Fruit fly (Drosophila melanogaster) whole organism, embryonic: ENCODE results near the gene Tsp2A.

Experiments
- ATbp ChIP-seq: fragments of 200-800 bp; sonication (Bioruptor generic); optimal IDR thresholded peaks from 2 replicates; lab custom pipeline; 2017; ENCODE audit warnings: missing biosample characterization, mild to moderate bottlenecking, missing genetic modification characterization, missing genetic modification reagents
- CG10321 ChIP-seq: fragments of 200-800 bp; sonication (Bioruptor generic); IDR thresholded peaks from 2 replicates; pipeline ENCODE4 v1.3.6; 2022; ENCODE audit warnings: missing biosample characterization, missing genetic modification characterization
- CG10543 ChIP-seq: fragments of 200-800 bp; sonication (Bioruptor generic); optimal IDR thresholded peaks from 3 replicates; lab custom pipeline; 2017; ENCODE audit warnings: missing biosample characterization, mild to moderate bottlenecking, missing genetic modification characterization, moderate library complexity
- CG11085 ChIP-seq: fragments of 200-800 bp; sonication (Bioruptor generic); IDR thresholded peaks from 2 replicates; pipeline ENCODE4 v1.3.6; 2022; ENCODE audit warnings: missing biosample characterization, missing genetic modification characterization
- CG11456 ChIP-seq: fragments of 200-800 bp; sonication (Bioruptor generic); IDR thresholded peaks from 3 replicates; pipeline ENCODE4 v1.3.6; 2022; ENCODE audit warnings: missing biosample characterization, missing genetic modification characterization
- CG12769 ChIP-seq: fragments of 200-800 bp; sonication (Bioruptor generic); optimal IDR thresholded peaks from 2 replicates; lab custom pipeline; 2019; ENCODE audit warnings: missing biosample characterization, mild to moderate bottlenecking, missing genetic modification characterization, moderate library complexity
- CG13894 ChIP-seq: fragments of 200-800 bp; sonication (Bioruptor generic); optimal IDR thresholded peaks from 3 replicates; lab custom pipeline; 2018; ENCODE audit warnings: missing biosample characterization, mild to moderate bottlenecking, missing genetic modification characterization, moderate library complexity
- CG14441 ChIP-seq: fragments of 200-800 bp; sonication (Bioruptor generic); IDR thresholded peaks from 2 replicates; pipeline ENCODE4 v1.3.6; 2022; ENCODE audit warnings: missing biosample characterization, missing genetic modification characterization
- CG15073 ChIP-seq: fragments of 200-800 bp; sonication (Bioruptor generic); optimal IDR thresholded peaks from 2 replicates; lab custom pipeline; 2016; ENCODE audit warnings: missing biosample characterization, missing genetic modification characterization
- CG1529 ChIP-seq: fragments of 200-800 bp; sonication (Bioruptor generic); optimal IDR thresholded peaks from 3 replicates; lab custom pipeline; 2018; ENCODE audit warnings: missing biosample characterization, missing genetic modification characterization
- CG16813 ChIP-seq: fragments of 200-800 bp; sonication (Bioruptor generic); IDR thresholded peaks from 3 replicates; pipeline ENCODE4 v1.3.6; 2022; ENCODE audit warnings: missing biosample characterization, missing genetic modification characterization; ENCODE audit not compliant: partially characterized antibody
- CG16863 ChIP-seq: fragments of 200-800 bp; sonication (Bioruptor generic); optimal IDR thresholded peaks from 3 replicates; lab custom pipeline; 2016; ENCODE audit warnings: missing biosample characterization, missing genetic modification characterization
- CG17186 ChIP-seq: fragments of 200-800 bp; sonication (Bioruptor generic); optimal IDR thresholded peaks from 3 replicates; lab custom pipeline; 2017; ENCODE audit warnings: missing biosample characterization, missing genetic modification reagents, missing genetic modification characterization
- CG17359 ChIP-seq: fragments of 200-800 bp; sonication (Bioruptor generic); optimal IDR thresholded peaks from 3 replicates; lab custom pipeline; 2018; ENCODE audit warnings: missing biosample characterization, mild to moderate bottlenecking, missing genetic modification characterization, moderate library complexity
- CG18476 ChIP-seq: fragments of 200-800 bp; sonication (Bioruptor generic); optimal IDR thresholded peaks from 2 replicates; lab custom pipeline; 2016; ENCODE audit warnings: missing biosample characterization, mild to moderate bottlenecking, missing genetic modification characterization
- CG32772 ChIP-seq: fragments of 200-800 bp; sonication (Bioruptor generic); IDR thresholded peaks from 2 replicates; pipeline ENCODE4 v1.3.6; 2022; ENCODE audit warnings: missing biosample characterization, missing genetic modification characterization
- CG34422 ChIP-seq: fragments of 200-800 bp; sonication (Bioruptor generic); IDR thresholded peaks from 3 replicates; pipeline ENCODE4 v1.3.6; 2022; ENCODE audit warnings: missing biosample characterization, missing genetic modification characterization
- CG3726 ChIP-seq: fragments of 200-800 bp; sonication (Bioruptor generic); IDR thresholded peaks from 3 replicates; pipeline ENCODE4, ENCODE4 v1.3.6; 2022; ENCODE audit warnings: missing biosample characterization, missing genetic modification characterization
- CG4707 ChIP-seq: fragments of 200-800 bp; sonication (Bioruptor generic); optimal IDR thresholded peaks from 2 replicates; lab custom pipeline; 2018; ENCODE audit warnings: missing biosample characterization, mild to moderate bottlenecking, missing genetic modification characterization, moderate library complexity
- CG6854 ChIP-seq: fragments of 200-800 bp; sonication (Bioruptor generic); optimal IDR thresholded peaks from 3 replicates; lab custom pipeline; 2017; ENCODE audit warnings: missing biosample characterization, mild to moderate bottlenecking, missing genetic modification characterization
- CG7928 ChIP-seq: fragments of 200-800 bp; sonication (Bioruptor generic); optimal IDR thresholded peaks from 2 replicates; lab custom pipeline; 2017; ENCODE audit warnings: missing biosample characterization, mild to moderate bottlenecking, missing genetic modification characterization
- CG8478 ChIP-seq: fragments of >200 bp; optimal IDR thresholded peaks from 2 replicates; lab custom pipeline; 2018
- Camta ChIP-seq: fragments of 200-800 bp; sonication (Bioruptor generic); optimal IDR thresholded peaks from 2 replicates; lab custom pipeline; 2016; ENCODE audit warnings: missing biosample characterization, missing genetic modification characterization
- Deaf1 ChIP-seq: fragments of 200-800 bp; optimal IDR thresholded peaks from 3 replicates; lab custom pipeline; 2019; ENCODE audit warnings: missing biosample characterization, mild to moderate bottlenecking, missing genetic modification characterization, moderate library complexity
- Dfd ChIP-seq, 2 experiments: fragments of >200 bp; optimal IDR thresholded peaks; 2 replicates each; lab custom pipeline; 2017; ENCODE audit warnings: missing biosample characterization in 2 of 2, missing genetic modification characterization in 2 of 2
- Doc2 ChIP-seq: fragments of 200-800 bp; sonication (Bioruptor generic); IDR thresholded peaks from 2 replicates; pipeline ENCODE4 v1.3.6; 2022; ENCODE audit warnings: missing biosample characterization, missing genetic modification characterization
- Doc3 ChIP-seq: fragments of 200-800 bp; sonication (Bioruptor generic); IDR thresholded peaks from 3 replicates; pipeline ENCODE4 v1.3.6; 2022; ENCODE audit warnings: missing biosample characterization, missing genetic modification characterization; ENCODE audit not compliant: partially characterized antibody
- Drgx ChIP-seq: fragments of 200-800 bp; sonication (Bioruptor generic); IDR thresholded peaks from 2 replicates; pipeline ENCODE4 v1.3.6; 2022; ENCODE audit warnings: missing biosample characterization, missing genetic modification characterization
- Elba2 ChIP-seq: fragments of 200-800 bp; sonication (Bioruptor generic); optimal IDR thresholded peaks from 3 replicates; lab custom pipeline; 2016; ENCODE audit warnings: missing biosample characterization, missing genetic modification characterization
- Jarid2 ChIP-seq: fragments of 200-800 bp; sonication (Bioruptor generic); optimal IDR thresholded peaks from 3 replicates; lab custom pipeline; 2017; ENCODE audit warnings: mild to moderate bottlenecking, missing biosample characterization, missing genetic modification reagents, missing genetic modification characterization
- Lhr ChIP-seq: fragments of 200-800 bp; sonication (Bioruptor generic); optimal IDR thresholded peaks from 3 replicates; lab custom pipeline; 2017; ENCODE audit warnings: mild to moderate bottlenecking, missing biosample characterization, missing genetic modification reagents, missing genetic modification characterization
- MBD-R2 ChIP-seq: fragments of 200-800 bp; sonication (Bioruptor generic); IDR thresholded peaks from 2 replicates; pipeline ENCODE4 v1.3.6; 2022; ENCODE audit warnings: missing biosample characterization, missing genetic modification characterization
- Med ChIP-seq: fragments of 200-800 bp; sonication (Bioruptor generic); peaks from one replicate; lab custom pipeline; 2016; ENCODE audit warnings: missing biosample characterization, missing genetic modification characterization, mild to moderate bottlenecking, inconsistent platforms, moderate library complexity
- Meics ChIP-seq: fragments of 200-800 bp; sonication (Bioruptor generic); optimal IDR thresholded peaks from 2 replicates; lab custom pipeline; 2017; ENCODE audit warnings: missing biosample characterization, mild to moderate bottlenecking, missing genetic modification characterization
- NFAT ChIP-seq: fragments of 200-800 bp; sonication (Bioruptor generic); IDR thresholded peaks from 2 replicates; pipeline ENCODE4 v1.3.6; 2022; ENCODE audit warnings: missing biosample characterization, missing genetic modification characterization
- btn ChIP-seq: fragments of 200-800 bp; sonication (Bioruptor generic); optimal IDR thresholded peaks from 2 replicates; lab custom pipeline; 2016; ENCODE audit warnings: missing biosample characterization, missing genetic modification characterization
- ci ChIP-seq: fragments of 200-800 bp; sonication (Bioruptor generic); IDR thresholded peaks from 3 replicates; pipeline ENCODE4 v1.3.6; 2022; ENCODE audit warnings: missing biosample characterization, missing genetic modification characterization
- dati ChIP-seq: fragments of 200-800 bp; sonication (Bioruptor generic); IDR thresholded peaks from 2 replicates; pipeline ENCODE4 v1.3.6; 2022; ENCODE audit warnings: missing biosample characterization, missing genetic modification characterization
- esg ChIP-seq: fragments of 200-800 bp; sonication (Bioruptor generic); conservative IDR thresholded peaks from 2 replicates; pipeline ENCODE4 v1.3.6; 2022; ENCODE audit warnings: missing biosample characterization, missing genetic modification characterization
- eyg ChIP-seq: fragments of 200-800 bp; sonication (Bioruptor generic); optimal IDR thresholded peaks from 3 replicates; lab custom pipeline; 2016; ENCODE audit warnings: missing biosample characterization, missing genetic modification characterization
- gce ChIP-seq: fragments of 200-800 bp; sonication (Bioruptor generic); IDR thresholded peaks from 3 replicates; pipeline ENCODE4 v1.3.6; 2022; ENCODE audit warnings: missing biosample characterization, missing genetic modification characterization
- gcm2 ChIP-seq: fragments of 200-800 bp; sonication (Bioruptor generic); optimal IDR thresholded peaks from 2 replicates; lab custom pipeline; 2016; ENCODE audit warnings: missing biosample characterization, missing genetic modification characterization
- hbn ChIP-seq: fragments of 200-800 bp; sonication (Bioruptor generic); IDR thresholded peaks from 2 replicates; pipeline ENCODE4 v1.3.6; 2022; ENCODE audit warnings: missing biosample characterization, missing genetic modification characterization; ENCODE audit not compliant: partially characterized antibody
- insv ChIP-seq, 2 experiments: fragments of 200-800 bp; sonication (Bioruptor generic); optimal IDR thresholded peaks; 3 replicates each; lab custom pipeline; 2016 to 2018; ENCODE audit warnings: missing biosample characterization in 2 of 2, missing genetic modification characterization in 2 of 2
- ken ChIP-seq: fragments of 200-800 bp; sonication (Bioruptor generic); IDR thresholded peaks from 3 replicates; pipeline ENCODE4 v1.3.6; 2022; ENCODE audit warnings: missing biosample characterization, missing genetic modification characterization
- kni ChIP-seq: fragments of 200-800 bp; sonication (Bioruptor generic); optimal IDR thresholded peaks from 3 replicates; lab custom pipeline; 2017; ENCODE audit warnings: mild to moderate bottlenecking, missing biosample characterization, missing genetic modification reagents, missing genetic modification characterization
- lilli ChIP-seq: fragments of 200-800 bp; sonication (Bioruptor generic); optimal IDR thresholded peaks from 3 replicates; lab custom pipeline; 2016; ENCODE audit warnings: missing biosample characterization, missing genetic modification characterization
- org-1 ChIP-seq: fragments of 200-800 bp; sonication (Bioruptor generic); optimal IDR thresholded peaks from 2 replicates; lab custom pipeline; 2017; ENCODE audit warnings: missing biosample characterization, missing genetic modification characterization
- pros ChIP-seq: fragments of 200-800 bp; sonication (Bioruptor generic); optimal IDR thresholded peaks from 3 replicates; lab custom pipeline; 2019; ENCODE audit warnings: missing biosample characterization, mild to moderate bottlenecking, missing genetic modification characterization, moderate library complexity
- scrt ChIP-seq: fragments of 200-800 bp; sonication (Bioruptor generic); optimal IDR thresholded peaks from 2 replicates; lab custom pipeline; 2018; ENCODE audit warnings: missing biosample characterization, mild to moderate bottlenecking, missing genetic modification characterization, moderate library complexity
- so ChIP-seq: fragments of 200-800 bp; sonication (Bioruptor generic); IDR thresholded peaks from 3 replicates; pipeline ENCODE4 v1.3.6; 2022; ENCODE audit warnings: missing biosample characterization, missing genetic modification characterization
- twi ChIP-seq: fragments of 200-800 bp; optimal IDR thresholded peaks from 2 replicates; lab custom pipeline; 2019; ENCODE audit warnings: missing biosample characterization, mild to moderate bottlenecking, missing genetic modification characterization, moderate library complexity
- zen ChIP-seq: fragments of 200-800 bp; sonication (Bioruptor generic); optimal IDR thresholded peaks from 3 replicates; lab custom pipeline; 2018; ENCODE audit warnings: missing biosample characterization, mild to moderate bottlenecking, missing genetic modification characterization, moderate library complexity

Tsp2A gene

DNA sequence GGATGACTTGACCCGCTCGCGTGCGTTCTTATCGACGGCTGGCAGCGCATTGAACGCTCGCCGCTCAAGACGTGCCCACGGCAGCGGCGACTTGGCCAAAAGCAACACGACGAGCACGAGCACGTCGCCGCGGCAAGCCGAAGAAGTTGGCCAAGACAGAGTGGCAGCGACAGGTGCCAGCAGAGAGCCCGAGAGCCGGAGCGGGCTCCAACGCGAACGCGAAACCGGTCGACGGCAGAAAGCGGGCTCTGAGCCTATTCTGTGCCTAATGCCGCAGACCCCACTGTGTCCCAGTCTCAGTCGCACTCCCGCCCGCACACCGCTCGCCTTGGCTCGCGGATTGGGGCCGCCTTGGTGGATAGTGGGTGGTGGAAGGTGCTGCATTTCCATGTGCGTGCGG, 37.9 kb upstream of the Tsp2A start (continued):
- TF ChIP-seq CG11456 (GFP tag; lab: Robert Waterston, UW) = no peak
- TF ChIP-seq pros = peak; percentile 81
- TF ChIP-seq Drgx (GFP tag; lab: Robert Waterston, UW) = peak; percentile 42; the same call in 1 of the 2 replicates
- peak; percentile 90 for TF ChIP-seq Deaf1
- TF ChIP-seq NFAT (GFP tag; lab: Robert Waterston, UW) = no peak
- TF ChIP-seq esg (GFP tag; lab: Robert Waterston, UW) = peak; percentile 16; the same call in 1 of the 2 replicates
- no peak for TF ChIP-seq CG8478 (lab: Kevin White, UChicago)
- no peak for TF ChIP-seq CG11085 (GFP tag; lab: Robert Waterston, UW)
- TF ChIP-seq gce (GFP tag; lab: Robert Waterston, UW) = no peak
- peak; percentile 46 for TF ChIP-seq CG12769
- no peak for TF ChIP-seq Camta (GFP tag; lab: Kevin White, UChicago)
- TF ChIP-seq so (GFP tag; lab: Robert Waterston, UW) = 0 out of 3 replicates have a peak, but pooled peaks have one; percentile 10
- peak; percentile 1 for TF ChIP-seq CG10543 (GFP tag; lab: Kevin White, UChicago)
- 0 out of 3 replicates have a peak, but pooled peaks have one; percentile 35 for TF ChIP-seq Doc3
- TF ChIP-seq CG3726 (GFP tag; lab: Robert Waterston, UW) = no peak
- TF ChIP-seq Jarid2 = peak; percentile 31
- TF ChIP-seq scrt = no peak
- no peak for TF ChIP-seq org-1 (GFP tag; lab: Kevin White, UChicago)
- TF ChIP-seq CG4707 (GFP tag; lab: Kevin White, UChicago) = no peak
- TF ChIP-seq hbn (GFP tag; lab: Robert Waterston, UW) = no peak
- peak; percentile 85 for TF ChIP-seq CG15073
- TF ChIP-seq CG16863 (GFP tag; lab: Kevin White, UChicago) = no peak
- no peak for TF ChIP-seq insv (GFP tag; optimal IDR thresholded peaks at IDR 0.05; lab: Kevin White, UChicago)
- peak; percentile 44 for TF ChIP-seq Med (GFP tag; lab: Kevin White, UChicago)
- TF ChIP-seq kni (GFP tag; lab: Kevin White, UChicago) = peak; percentile 38
- 0 out of 3 replicates have a peak, but pooled peaks have one; percentile 37 for TF ChIP-seq ci (GFP tag; lab: Robert Waterston, UW)
- TF ChIP-seq Dfd (GFP tag; optimal IDR thresholded peaks at IDR 0.05; lab: Kevin White, UChicago) = no peak
- no peak for TF ChIP-seq gcm2 (GFP tag; lab: Kevin White, UChicago)
- TF ChIP-seq Doc2 (GFP tag; lab: Robert Waterston, UW) = no peak
- peak; percentile 31; the same call in 1 of the 3 replicates for TF ChIP-seq CG16813
- no peak for TF ChIP-seq Elba2 (GFP tag; lab: Kevin White, UChicago)
- no peak for TF ChIP-seq zen (tag; lab: Kevin White, UChicago)
- TF ChIP-seq CG18476 (GFP tag; lab: Kevin White, UChicago) = no peak

dm6 chrX:1311218-1311617, 35.1 kb upstream of the Tsp2A start:
- no peak for TF ChIP-seq CG1529 (GFP tag; lab: Kevin White, UChicago)
- peak; percentile 50; the same call in 2 of the 3 replicates for TF ChIP-seq ci (GFP tag; lab: Robert Waterston, UW)
- TF ChIP-seq CG17186 (GFP tag; lab: Kevin White, UChicago) = no peak
- TF ChIP-seq CG34422 (GFP tag; lab: Robert Waterston, UW) = no peak
- TF ChIP-seq MBD-R2 (GFP tag; lab: Robert Waterston, UW) = no peak
- no peak for TF ChIP-seq twi (tag; lab: Kevin White, UChicago)
- TF ChIP-seq ATbp (GFP tag; lab: Kevin White, UChicago) = no peak
- 0 out of 3 replicates have a peak, but pooled peaks have one; percentile 33 for TF ChIP-seq ken (GFP tag; lab: Robert Waterston, UW)
- TF ChIP-seq btn (GFP tag; lab: Kevin White, UChicago) = no peak
- no peak for TF ChIP-seq CG14441 (GFP tag; lab: Robert Waterston, UW)
- no peak for TF ChIP-seq CG7928
- no peak for TF ChIP-seq CG6854 (GFP tag; lab: Kevin White, UChicago)
- TF ChIP-seq CG10321 (GFP tag; lab: Robert Waterston, UW) = no peak
- 0 out of 2 replicates have a peak, but pooled peaks have one; percentile 11 for TF ChIP-seq CG32772 (GFP tag; lab: Robert Waterston, UW)
- no peak for TF ChIP-seq dati
- peak; percentile 10 for TF ChIP-seq CG17359 (tag; lab: Kevin White, UChicago)
- no peak for TF ChIP-seq CG13894 (tag; lab: Kevin White, UChicago)
- no peak for TF ChIP-seq eyg
- TF ChIP-seq lilli (GFP tag; lab: Kevin White, UChicago) = no peak
- no peak for TF ChIP-seq Meics
- no peak for TF ChIP-seq Lhr
